Worm (Caenorhabditis elegans): Measurements from ENCODE around the gene nspc-20.

The nspc-20 gene

DNA sequence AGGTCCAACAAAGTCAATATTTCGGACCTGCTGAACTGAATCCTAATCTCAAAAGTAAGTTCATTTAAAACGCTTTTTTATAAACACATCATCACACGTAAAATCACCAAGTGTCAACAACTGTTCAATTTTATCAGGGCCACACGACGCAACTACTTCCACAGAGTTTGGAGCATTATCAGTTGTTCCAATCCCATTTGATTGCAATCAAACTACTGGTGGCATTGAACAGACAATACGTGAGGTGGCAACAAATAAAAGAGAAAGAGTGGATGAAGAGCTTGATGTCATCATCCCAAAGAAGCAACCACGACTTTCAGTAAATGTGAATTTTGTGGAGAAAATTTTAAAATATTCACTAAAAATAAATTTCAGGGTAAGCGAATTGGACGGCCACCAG is 33.5 kb downstream of the nspc-20 start:
- no peak for TF ChIP-seq R02D3.7 (tag; optimal IDR thresholded peaks at IDR 0.05)
- no peak for TF ChIP-seq ztf-11 (tag; optimal IDR thresholded peaks at IDR 0.05)
- TF ChIP-seq ZK546.5 (tag; optimal IDR thresholded peaks at IDR 0.05): no peak
- TF ChIP-seq nhr-21 (tag; optimal IDR thresholded peaks at IDR 0.05): no peak
- TF ChIP-seq nhr-129 (tag; optimal IDR thresholded peaks at IDR 0.05): peak; percentile 20
- peak in 1 of 2 experiments; percentile 35 for TF ChIP-seq lsy-2 (tag; optimal IDR thresholded peaks at IDR 0.05)
- TF ChIP-seq nhr-6 (tag; optimal IDR thresholded peaks at IDR 0.05): no peak
- no peak for TF ChIP-seq aly-2 (tag; optimal IDR thresholded peaks at IDR 0.05)
- TF ChIP-seq ama-1 (optimal IDR thresholded peaks at IDR 0.05): no peak
- peak; percentile 49 for TF ChIP-seq sma-9 (GFP tag; optimal IDR thresholded peaks at IDR 0.05)
- no peak for TF ChIP-seq sma-9 (tag; optimal IDR thresholded peaks at IDR 0.05)
- no peak for TF ChIP-seq nhr-11 (tag; optimal IDR thresholded peaks at IDR 0.05)
- no peak for TF ChIP-seq nhr-12 (tag; optimal IDR thresholded peaks at IDR 0.05)
- no peak for TF ChIP-seq Y55F3AM.14 (GFP tag; optimal IDR thresholded peaks at IDR 0.05)
- no peak for TF ChIP-seq alr-1 (tag; optimal IDR thresholded peaks at IDR 0.05)

ce11 chrX:14495785-14496184 is 34.2 kb downstream of the nspc-20 start, which contains the start of gene ztf-14:
Gene ztf-14 (plus strand): TSS chrX:14496085.
- TF ChIP-seq lin-13 (GFP tag; optimal IDR thresholded peaks at IDR 0.05) (no peak), elt-3 (tag; optimal IDR thresholded peaks at IDR 0.05) (no peak), sma-9 (GFP tag; optimal IDR thresholded peaks at IDR 0.05) (no peak), sma-9 (tag; optimal IDR thresholded peaks at IDR 0.05) (no peak), sma-3 (GFP tag; optimal IDR thresholded peaks at IDR 0.05) (no peak), nhr-77 (tag; optimal IDR thresholded peaks at IDR 0.05) (no peak), sem-4 (tag; optimal IDR thresholded peaks at IDR 0.05) (no peak), mab-5 (tag; optimal IDR thresholded peaks at IDR 0.05) (no peak), fos-1 (tag; optimal IDR thresholded peaks at IDR 0.05) (no peak), crh-2 (tag; optimal IDR thresholded peaks at IDR 0.05) (no peak), ama-1 (optimal IDR thresholded peaks at IDR 0.05) (no peak)

ce11 chrX:14495075-14495474 is 34.9 kb downstream of the nspc-20 start:
- TF ChIP-seq nhr-129 (tag; optimal IDR thresholded peaks at IDR 0.05): peak; percentile 15
- peak; percentile 7 for TF ChIP-seq C34F6.9 (tag; optimal IDR thresholded peaks at IDR 0.05)
- TF ChIP-seq mbf-1 (tag; optimal IDR thresholded peaks at IDR 0.05): no peak

DNA sequence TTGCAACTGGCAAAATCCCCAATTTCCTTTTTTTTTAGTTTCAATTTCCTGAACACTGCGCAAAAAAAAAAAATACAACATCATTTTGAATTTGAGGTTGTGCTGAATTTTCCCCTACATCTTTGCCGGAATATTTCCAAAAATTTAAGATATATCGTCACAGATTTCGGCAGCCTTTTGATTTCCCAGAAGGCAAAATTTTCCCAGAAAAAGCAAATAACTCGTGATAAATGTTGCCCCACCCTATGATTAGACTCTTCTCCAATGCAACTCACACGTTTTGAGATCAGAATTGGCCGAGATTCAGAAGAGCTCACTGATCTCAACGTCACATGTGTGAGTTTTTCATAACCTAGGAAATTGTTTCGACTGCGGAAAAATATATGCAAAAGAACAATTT is 37.6 kb downstream of the nspc-20 start:
- TF ChIP-seq nhr-21 (tag; optimal IDR thresholded peaks at IDR 0.05) (no peak), lin-11 (tag; optimal IDR thresholded peaks at IDR 0.05) (no peak), peb-1 (tag; optimal IDR thresholded peaks at IDR 0.05) (no peak), ztf-4 (tag; optimal IDR thresholded peaks at IDR 0.05) (no peak), mab-5 (tag; optimal IDR thresholded peaks at IDR 0.05) (no peak), lsy-2 (tag; optimal IDR thresholded peaks at IDR 0.05) (no peak), gmeb-1 (tag; optimal IDR thresholded peaks at IDR 0.05) (no peak), nhr-77 (tag; optimal IDR thresholded peaks at IDR 0.05) (no peak), ztf-11 (tag; optimal IDR thresholded peaks at IDR 0.05) (no peak), lin-13 (GFP tag; optimal IDR thresholded peaks at IDR 0.05) (no peak), unc-55 (GFP tag; optimal IDR thresholded peaks at IDR 0.05) (no peak), crh-2 (tag; optimal IDR thresholded peaks at IDR 0.05) (no peak), C34F6.9 (tag; optimal IDR thresholded peaks at IDR 0.05) (no peak), Y55F3AM.14 (GFP tag; optimal IDR thresholded peaks at IDR 0.05) (no peak), nhr-12 (tag; optimal IDR thresholded peaks at IDR 0.05) (no peak), blmp-1 (tag; optimal IDR thresholded peaks at IDR 0.05; ENCODE audit: insufficient read depth) (no peak), lin-39 (tag; optimal IDR thresholded peaks at IDR 0.05) (no peak)

- peak; percentile 64 for TF ChIP-seq nhr-25 (tag; optimal IDR thresholded peaks at IDR 0.05)
- no peak for TF ChIP-seq sem-4 (tag; optimal IDR thresholded peaks at IDR 0.05)
- TF ChIP-seq ceh-16 (tag; optimal IDR thresholded peaks at IDR 0.05): peak; percentile 61
Measured at ce11 chrX:14491103-14491502, 38.9 kb downstream of the nspc-20 start.

ce11 chrX:14490486-14490885 is 39.5 kb downstream of the nspc-20 start:
- TF ChIP-seq F13H6.1 (tag; optimal IDR thresholded peaks at IDR 0.05): no peak
- TF ChIP-seq mab-5 (tag; optimal IDR thresholded peaks at IDR 0.05): no peak
- no peak for TF ChIP-seq peb-1 (tag; optimal IDR thresholded peaks at IDR 0.05)
- no peak for TF ChIP-seq lsy-2 (tag; optimal IDR thresholded peaks at IDR 0.05)
- no peak for TF ChIP-seq nhr-25 (tag; optimal IDR thresholded peaks at IDR 0.05)
- no peak for TF ChIP-seq mbf-1 (tag; optimal IDR thresholded peaks at IDR 0.05)
- TF ChIP-seq nhr-6 (tag; optimal IDR thresholded peaks at IDR 0.05): no peak
